Worm (Caenorhabditis elegans): ENCODE data around the gene col-72.

DNA sequence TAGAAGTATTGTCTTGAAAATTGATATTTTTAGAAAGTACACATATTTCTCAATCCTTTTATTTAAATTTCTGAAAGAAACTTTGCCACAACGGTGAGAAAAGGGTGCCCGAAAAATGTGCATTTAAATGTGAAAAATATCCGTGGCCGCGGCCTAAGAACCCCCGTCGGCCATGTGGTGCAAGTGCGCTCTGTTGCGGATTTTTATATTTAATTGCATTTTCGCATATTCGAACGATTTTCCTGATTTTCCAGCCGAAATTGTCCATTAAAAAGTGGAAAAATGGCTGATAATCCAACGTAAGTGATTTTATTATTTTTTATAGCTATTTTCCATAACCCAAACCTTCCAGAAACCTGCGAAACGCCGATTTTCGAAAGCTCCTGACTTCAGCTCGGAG is 41.8 kb downstream of the col-72 start, which contains the start of gene smu-2:
- TF ChIP-seq unc-62 (GFP tag; optimal IDR thresholded peaks at IDR 0.05) (no peak), bed-3 (GFP tag; optimal IDR thresholded peaks at IDR 0.05) (no peak), nhr-28 (tag; optimal IDR thresholded peaks at IDR 0.05) (no peak), nhr-76 (tag; optimal IDR thresholded peaks at IDR 0.05) (no peak), unc-39 (tag; optimal IDR thresholded peaks at IDR 0.05) (no peak), ztf-11 (tag; optimal IDR thresholded peaks at IDR 0.05) (no peak), pha-4 (tag; optimal IDR thresholded peaks at IDR 0.05) (no peak), drap-1 (GFP tag; optimal IDR thresholded peaks at IDR 0.05) (no peak), sptf-1 (tag; optimal IDR thresholded peaks at IDR 0.05) (peak; percentile 75), elt-1 (tag; optimal IDR thresholded peaks at IDR 0.05; ENCODE audit: borderline replicate concordance, insufficient read depth) (no peak)

Data from whole organism, mixed stage, embryonic.